Worm (Caenorhabditis elegans): Measurements from ENCODE around the gene mrps-18A.
"Not testable (repeated sequence)": the region's sequence is repeated elsewhere in the genome, so short reads cannot be mapped to it uniquely, and the experiment has no call there.

The mrps-18A gene

ce11 chrIII:8354644-8355461 lies 23.1 kb upstream of the mrps-18A start, which contains the start of gene unc-116 (continued):
- TF ChIP-seq lin-35 (GFP tag; optimal IDR thresholded peaks at IDR 0.05) = peak; percentile 38 to 39
- peak; percentile 11 for TF ChIP-seq nhr-237 (tag; optimal IDR thresholded peaks at IDR 0.05)
- TF ChIP-seq nhr-85 (tag) = peak; percentile 74
- peak in 1 of 6 experiments; percentile 13 for TF ChIP-seq elt-3 (tag; optimal IDR thresholded peaks at IDR 0.05)
- TF ChIP-seq lin-39 (tag; optimal IDR thresholded peaks at IDR 0.05) = no peak
- TF ChIP-seq fkh-8 (tag; optimal IDR thresholded peaks at IDR 0.05) = peak; percentile 67
- TF ChIP-seq mep-1 (tag; optimal IDR thresholded peaks at IDR 0.05) = peak; percentile 57
- TF ChIP-seq jun-1 (tag; optimal IDR thresholded peaks at IDR 0.05) = peak; percentile 27
- peak; percentile 5 for TF ChIP-seq snu-23 (GFP tag; optimal IDR thresholded peaks at IDR 0.05)
- TF ChIP-seq ces-1 (GFP tag; optimal IDR thresholded peaks at IDR 0.05) = no peak

DNA sequence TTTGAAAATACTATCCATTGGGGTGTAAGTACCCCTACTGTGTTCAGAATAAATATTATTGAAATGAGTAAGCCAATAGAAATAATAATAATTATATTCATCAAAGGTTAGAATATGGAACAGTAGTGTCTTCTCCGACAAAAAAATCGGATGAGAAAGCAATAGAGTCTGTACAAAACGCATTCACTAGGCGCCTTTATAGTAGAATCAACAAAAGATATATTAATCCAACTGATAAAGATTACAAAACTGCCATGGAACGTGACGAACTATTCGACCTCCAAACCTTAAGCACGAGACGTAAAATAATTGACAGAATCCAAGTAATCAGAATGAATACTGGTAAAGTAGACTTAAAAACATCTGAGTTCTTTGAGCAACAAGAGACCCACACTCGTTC lies 16.1 kb upstream of the mrps-18A start, which contains the start of gene clc-29:
TSS of gene clc-29 (minus strand) at position 101 of the 400 bp plus-strand sequence.
- not testable (repeated sequence) for TF ChIP-seq aly-2 (tag; optimal IDR thresholded peaks at IDR 0.05); nhr-85 (tag); unc-30 (tag; optimal IDR thresholded peaks at IDR 0.05)

ce11 chrIII:8344283-8344682 lies 12.6 kb upstream of the mrps-18A start, which contains the start of gene ZC262.7:
TSS of gene ZC262.7 (minus strand) at chrIII:8344336.
- TF ChIP-seq ztf-11 (tag; optimal IDR thresholded peaks at IDR 0.05); zip-4 (GFP tag; optimal IDR thresholded peaks at IDR 0.05); rnt-1 (tag; optimal IDR thresholded peaks at IDR 0.05): not testable (repeated sequence)

- not testable (repeated sequence) for TF ChIP-seq C16A3.4, nhr-47, dsc-1 (tag; optimal IDR thresholded peaks at IDR 0.05)
Observed at ce11 chrIII:8339372-8339771, 7.7 kb upstream of the mrps-18A start, which contains the start of gene clc-28. TSS of gene clc-28 (minus strand) at chrIII:8339472.

- no peak for TF ChIP-seq swsn-7 (tag; optimal IDR thresholded peaks at IDR 0.05)
- no peak for TF ChIP-seq hlh-17 (GFP tag; optimal IDR thresholded peaks at IDR 0.05; ENCODE audit: borderline replicate concordance)
Observed at ce11 chrIII:8334432-8334831, 2.7 kb upstream of the mrps-18A start, which contains the start of gene ZC262.4. TSS of gene ZC262.4 (minus strand) at chrIII:8334532.

DNA sequence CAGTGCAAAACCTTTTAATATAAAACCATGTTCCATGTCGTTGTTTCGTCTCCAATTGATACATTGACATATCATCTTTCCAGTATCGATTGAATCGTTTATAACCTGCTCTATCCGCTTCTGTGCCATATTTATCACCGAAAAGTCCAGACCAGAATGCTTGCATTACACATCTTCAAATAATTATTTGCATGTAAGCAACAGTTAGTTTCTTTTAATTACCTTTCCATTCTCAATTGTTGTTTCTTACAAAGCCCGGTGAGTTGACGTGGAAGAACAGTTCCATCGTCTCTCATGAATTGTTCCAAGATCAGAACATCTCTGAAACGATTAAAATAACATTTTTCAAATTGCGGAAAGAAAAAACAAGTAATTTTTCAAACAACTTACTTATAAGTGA lies 508 bp downstream of the mrps-18A start, which contains the start of gene iglr-2:
TSS of gene iglr-2 (minus strand) at position 101 of the 400 bp plus-strand sequence.
- TF ChIP-seq tbx-2 (tag; optimal IDR thresholded peaks at IDR 0.05) (no peak), nhr-12 (tag; optimal IDR thresholded peaks at IDR 0.05) (no peak), hpl-2 (GFP tag; optimal IDR thresholded peaks at IDR 0.05) (no peak), snpc-4 (tag; optimal IDR thresholded peaks at IDR 0.05) (no peak), nhr-76 (tag; optimal IDR thresholded peaks at IDR 0.05) (no peak), ets-5 (GFP tag; IDR thresholded peaks at IDR 0.05) (no peak), xbp-1 (tag; optimal IDR thresholded peaks at IDR 0.05) (no peak), nhr-90 (tag; optimal IDR thresholded peaks at IDR 0.05; ENCODE audit: poor library complexity) (no peak), F16B12.6 (tag; optimal IDR thresholded peaks at IDR 0.05) (no peak), nhr-28 (tag; optimal IDR thresholded peaks at IDR 0.05) (no peak), nhr-237 (tag; optimal IDR thresholded peaks at IDR 0.05) (no peak), nhr-47 (tag; optimal IDR thresholded peaks at IDR 0.05) (no peak)

Data from whole organism, L1 larva.